Worm (Caenorhabditis elegans) whole organism, L4 larva: ENCODE measurements around the gene aakg-5.

Experiments
- F10B5.3 ChIP-seq: sonication (generic microtip); optimal IDR thresholded peaks from 2 replicates; lab custom pipeline; 2016; ENCODE audit warnings: mild to moderate bottlenecking, missing genetic modification characterization, missing compliant biosample characterization
- F37D6.2 ChIP-seq: sonication (generic microtip); optimal IDR thresholded peaks from 2 replicates; lab custom pipeline; 2016; ENCODE audit warnings: mild to moderate bottlenecking, missing genetic modification characterization, missing compliant biosample characterization
- F44E2.7 ChIP-seq: fragments of 200-800 bp; sonication (Bioruptor generic); IDR thresholded peaks from 2 replicates; pipeline ENCODE4 v2.1.2; 2022; ENCODE audit warnings: missing genetic modification characterization, missing compliant biosample characterization
- R02D3.7 ChIP-seq: fragments of 150-350 bp; sonication (generic microtip); optimal IDR thresholded peaks from 3 replicates; lab custom pipeline; 2014; ENCODE audit warnings: missing biosample characterization, missing genetic modification characterization
- T20F7.1 ChIP-seq: fragments of 200-800 bp; sonication (Bioruptor generic); optimal IDR thresholded peaks from 2 replicates; lab custom pipeline; 2018; ENCODE audit warnings: mild to moderate bottlenecking, missing genetic modification characterization, missing compliant biosample characterization
- Y105C5A.15 ChIP-seq: fragments of 200-800 bp; sonication (Bioruptor generic); IDR thresholded peaks from 2 replicates; pipeline ENCODE4 v1.3.6; 2022; ENCODE audit warnings: missing genetic modification characterization, missing compliant biosample characterization
- Y48G9A.11 ChIP-seq: fragments of 200-800 bp; sonication (Bioruptor generic); IDR thresholded peaks from 2 replicates; pipeline ENCODE4 v1.3.6; 2022; ENCODE audit warnings: missing genetic modification reagents, missing genetic modification characterization, missing compliant biosample characterization
- Y5F2A.4 ChIP-seq: fragments of 200-800 bp; sonication (Bioruptor generic); optimal IDR thresholded peaks from 2 replicates; lab custom pipeline; 2018; ENCODE audit warnings: mild to moderate bottlenecking, missing genetic modification characterization, missing compliant biosample characterization
- Y75B8A.6 ChIP-seq: fragments of 200-800 bp; sonication (Bioruptor generic); IDR thresholded peaks from 2 replicates; pipeline ENCODE4 v1.3.6; 2022; ENCODE audit warnings: missing genetic modification reagents, missing genetic modification characterization, missing compliant biosample characterization
- ZK546.5 ChIP-seq, 2 experiments: sonication (generic microtip); optimal IDR thresholded peaks; 2 replicates each; lab custom pipeline; 2017; ENCODE audit warnings: missing biosample characterization in 2 of 2, missing genetic modification characterization in 2 of 2
- aha-1 ChIP-seq: fragments of 150-350 bp; peaks from one replicate; lab custom pipeline; 2014; ENCODE audit warnings: missing biosample characterization, missing genetic modification characterization
- ama-1 ChIP-seq: fragments of 150-350 bp; optimal IDR thresholded peaks from 2 replicates; lab custom pipeline; 2014; ENCODE audit warnings: inconsistent platforms, mixed read lengths
- ceh-28 ChIP-seq: fragments of 150-350 bp; optimal IDR thresholded peaks from 2 replicates; lab custom pipeline; 2014; ENCODE audit warnings: missing biosample characterization, missing genetic modification reagents, missing genetic modification characterization
- ceh-32 ChIP-seq: sonication (generic microtip); optimal IDR thresholded peaks from 2 replicates; lab custom pipeline; 2016; ENCODE audit warnings: mild to moderate bottlenecking, missing genetic modification characterization, missing compliant biosample characterization; ENCODE audit not compliant: poor library complexity
- ceh-44 ChIP-seq: fragments of 200-800 bp; sonication (Bioruptor generic); IDR thresholded peaks from 2 replicates; pipeline ENCODE4 v1.3.6; 2022; ENCODE audit warnings: missing genetic modification reagents, missing genetic modification characterization, missing compliant biosample characterization
- ces-1 ChIP-seq: fragments of 150-350 bp; sonication (generic microtip); optimal IDR thresholded peaks from 4 replicates; lab custom pipeline; 2014; ENCODE audit warnings: missing biosample characterization, missing genetic modification reagents, missing genetic modification characterization
- daf-19 ChIP-seq: fragments of 200-800 bp; sonication (Bioruptor generic); conservative IDR thresholded peaks from 2 replicates; pipeline ENCODE4 v1.3.6; 2022; ENCODE audit warnings: missing genetic modification characterization, missing compliant biosample characterization
- dmd-6 ChIP-seq: fragments of 200-800 bp; sonication (Bioruptor generic); IDR thresholded peaks from 2 replicates; pipeline ENCODE4 v1.3.6; 2022; ENCODE audit warnings: missing genetic modification reagents, missing genetic modification characterization, missing compliant biosample characterization
- dmd-8 ChIP-seq: fragments of 200-800 bp; sonication (Bioruptor generic); IDR thresholded peaks from 2 replicates; pipeline ENCODE4 v1.3.6; 2022; ENCODE audit warnings: missing genetic modification characterization, missing compliant biosample characterization
- dpl-1 ChIP-seq: fragments of 150-350 bp; optimal IDR thresholded peaks from 2 replicates; lab custom pipeline; 2014; ENCODE audit warnings: missing biosample characterization, missing genetic modification reagents, missing genetic modification characterization
- duxl-1 ChIP-seq: sonication (generic microtip); optimal IDR thresholded peaks from 2 replicates; lab custom pipeline; 2016; ENCODE audit warnings: mild to moderate bottlenecking, missing genetic modification characterization, moderate library complexity, missing compliant biosample characterization; ENCODE audit not compliant: poor library complexity
- dve-1 ChIP-seq: sonication (generic microtip); optimal IDR thresholded peaks from 2 replicates; lab custom pipeline; 2017; ENCODE audit warnings: antibody characterized with exemption, mild to moderate bottlenecking, missing genetic modification characterization, missing compliant biosample characterization; ENCODE audit not compliant: insufficient read depth
- egl-43 ChIP-seq: fragments of 200-800 bp; sonication (Bioruptor generic); IDR thresholded peaks from 2 replicates; pipeline ENCODE4 v1.3.6; 2022; ENCODE audit warnings: missing genetic modification reagents, missing genetic modification characterization, missing compliant biosample characterization
- fos-1 ChIP-seq: fragments of 150-350 bp; optimal IDR thresholded peaks from 2 replicates; lab custom pipeline; 2014; ENCODE audit warnings: missing biosample characterization, missing genetic modification characterization
- gei-8 ChIP-seq: fragments of 200-800 bp; sonication (Bioruptor generic); optimal IDR thresholded peaks from 2 replicates; lab custom pipeline; 2018; ENCODE audit warnings: mild to moderate bottlenecking, missing genetic modification characterization, missing compliant biosample characterization
- hif-1 ChIP-seq, 2 experiments: sonication (generic microtip); optimal IDR thresholded peaks; 2 replicates each; lab custom pipeline; 2016 to 2017; ENCODE audit warnings: missing compliant biosample characterization in 2 of 2, missing genetic modification characterization in 2 of 2, missing genetic modification reagents in 2 of 2, missing genotype in 2 of 2, mild to moderate bottlenecking in 1 of 2
- hlh-30 ChIP-seq: sonication (generic microtip); optimal IDR thresholded peaks from 2 replicates; lab custom pipeline; 2017; ENCODE audit warnings: antibody characterized with exemption, mild to moderate bottlenecking, missing genetic modification characterization, missing compliant biosample characterization; ENCODE audit not compliant: insufficient read depth
- jun-1 ChIP-seq: fragments of 150-350 bp; optimal IDR thresholded peaks from 2 replicates; lab custom pipeline; 2014; ENCODE audit warnings: missing biosample characterization, missing genetic modification reagents, missing genetic modification characterization
- lim-7 ChIP-seq: fragments of 200-800 bp; sonication (Bioruptor generic); IDR thresholded peaks from 2 replicates; pipeline ENCODE4 v1.3.6; 2022; ENCODE audit warnings: missing genetic modification characterization, missing compliant biosample characterization
- lin-1 ChIP-seq: fragments of 200-800 bp; sonication (Bioruptor generic); IDR thresholded peaks from 2 replicates; pipeline ENCODE4 v1.3.6; 2022; ENCODE audit warnings: missing genetic modification reagents, missing genetic modification characterization, missing compliant biosample characterization
- lin-13 ChIP-seq: fragments of 150-350 bp; optimal IDR thresholded peaks from 2 replicates; lab custom pipeline; 2014; ENCODE audit warnings: missing biosample characterization, missing genetic modification reagents, missing genetic modification characterization
- lin-38 ChIP-seq: fragments of 200-800 bp; sonication (Bioruptor generic); IDR thresholded peaks from 2 replicates; pipeline ENCODE4 v1.3.6; 2022; ENCODE audit warnings: missing genetic modification reagents, missing genetic modification characterization, missing compliant biosample characterization
- lin-39 ChIP-seq: fragments of 150-350 bp; optimal IDR thresholded peaks from 2 replicates; lab custom pipeline; 2014; ENCODE audit warnings: missing biosample characterization, missing genetic modification reagents, missing genetic modification characterization
- lir-3 ChIP-seq: sonication (generic microtip); optimal IDR thresholded peaks from 2 replicates; lab custom pipeline; 2016; ENCODE audit warnings: mild to moderate bottlenecking, missing genetic modification characterization, missing compliant biosample characterization
- lsy-2 ChIP-seq, 2 experiments: fragments of 150-350 bp in 1 of 2; sonication (generic microtip) in 1 of 2; optimal IDR thresholded peaks; 2 replicates each; lab custom pipeline; 2014 to 2017; ENCODE audit warnings: missing biosample characterization in 2 of 2, missing genetic modification characterization in 2 of 2
- madf-5 ChIP-seq, 2 experiments: fragments of 200-800 bp; sonication (Bioruptor generic); IDR thresholded peaks; 2 replicates each; pipeline ENCODE4 v1.3.6; 2022; ENCODE audit warnings: missing compliant biosample characterization in 2 of 2, missing genetic modification characterization in 2 of 2
- madf-9 ChIP-seq: fragments of 200-800 bp; sonication (Bioruptor generic); conservative IDR thresholded peaks from 2 replicates; pipeline ENCODE4 v1.3.6; 2022; ENCODE audit warnings: missing genetic modification reagents, missing genetic modification characterization, missing compliant biosample characterization
- mdt-29 ChIP-seq: fragments of 200-800 bp; sonication (Bioruptor generic); IDR thresholded peaks from 2 replicates; pipeline ENCODE4 v1.3.6; 2022; ENCODE audit warnings: missing genetic modification reagents, missing genetic modification characterization, missing compliant biosample characterization
- mep-1 ChIP-seq: fragments of 150-350 bp; sonication (generic microtip); optimal IDR thresholded peaks from 3 replicates; lab custom pipeline; 2014; ENCODE audit warnings: missing biosample characterization, missing genetic modification characterization
- nhr-10 ChIP-seq: fragments of 150-350 bp; optimal IDR thresholded peaks from 2 replicates; lab custom pipeline; 2014; ENCODE audit warnings: missing biosample characterization, missing genetic modification characterization
- nhr-102 ChIP-seq: sonication (generic microtip); optimal IDR thresholded peaks from 2 replicates; lab custom pipeline; 2016; ENCODE audit warnings: mild to moderate bottlenecking, missing genetic modification characterization, moderate library complexity, missing compliant biosample characterization
- nhr-237 ChIP-seq: sonication (generic microtip); optimal IDR thresholded peaks from 2 replicates; lab custom pipeline; 2017; ENCODE audit warnings: missing biosample characterization, missing genetic modification characterization
- nhr-41 ChIP-seq: fragments of 200-800 bp; sonication (Bioruptor generic); IDR thresholded peaks from 2 replicates; pipeline ENCODE4 v1.3.6; 2022; ENCODE audit warnings: missing genetic modification reagents, missing genetic modification characterization, missing compliant biosample characterization
- nhr-6 ChIP-seq: fragments of 150-350 bp; optimal IDR thresholded peaks from 2 replicates; lab custom pipeline; 2014; ENCODE audit warnings: missing biosample characterization, missing genetic modification characterization
- nhr-76 ChIP-seq: fragments of 150-350 bp; optimal IDR thresholded peaks from 2 replicates; lab custom pipeline; 2014; ENCODE audit warnings: missing biosample characterization, missing genetic modification characterization
- nhr-77 ChIP-seq: fragments of 150-350 bp; optimal IDR thresholded peaks from 2 replicates; lab custom pipeline; 2014; ENCODE audit warnings: missing biosample characterization, missing genetic modification characterization
- pqm-1 ChIP-seq: sonication (generic microtip); optimal IDR thresholded peaks from 2 replicates; lab custom pipeline; 2017; ENCODE audit warnings: missing biosample characterization, missing genetic modification characterization
- saeg-2 ChIP-seq: fragments of 200-800 bp; sonication (Bioruptor generic); IDR thresholded peaks from 2 replicates; pipeline ENCODE4 v1.3.6; 2022; ENCODE audit warnings: missing genetic modification reagents, missing genetic modification characterization, missing compliant biosample characterization
- skn-1 ChIP-seq: fragments of 150-350 bp; optimal IDR thresholded peaks from 2 replicates; lab custom pipeline; 2014; ENCODE audit warnings: missing biosample characterization, missing genetic modification characterization
- vab-7 ChIP-seq: fragments of 200-800 bp; sonication (Bioruptor generic); IDR thresholded peaks from 2 replicates; pipeline ENCODE4 v1.3.6; 2022; ENCODE audit warnings: missing genetic modification reagents, missing genetic modification characterization, missing compliant biosample characterization
- zip-11 ChIP-seq: fragments of 200-800 bp; sonication (Bioruptor generic); IDR thresholded peaks from 2 replicates; pipeline ENCODE4 v1.3.6; 2022; ENCODE audit warnings: missing genetic modification characterization, missing compliant biosample characterization
- zip-2 ChIP-seq: fragments of 150-350 bp; optimal IDR thresholded peaks from 2 replicates; lab custom pipeline; 2014; ENCODE audit warnings: missing biosample characterization, missing genetic modification characterization
- ztf-11 ChIP-seq: fragments of 150-350 bp; optimal IDR thresholded peaks from 2 replicates; lab custom pipeline; 2014; ENCODE audit warnings: missing biosample characterization, missing genetic modification characterization

aakg-5 gene

ce11 chrII:9937611-9938010 is 37.3 kb downstream of the aakg-5 start (continued):
- peak; percentile 99 for TF ChIP-seq aha-1 (tag; lab: Kevin White, UChicago)
- no peak for TF ChIP-seq ceh-28
- TF ChIP-seq dve-1 (tag; lab: Kevin White, UChicago), result peak; percentile 92
- no peak for TF ChIP-seq lim-7 (GFP tag; lab: Robert Waterston, UW)
- no peak for TF ChIP-seq F10B5.3 (tag; lab: Kevin White, UChicago)
- TF ChIP-seq saeg-2 (GFP tag; lab: Robert Waterston, UW), result no peak
- TF ChIP-seq lir-3 (tag; lab: Kevin White, UChicago), result no peak
- TF ChIP-seq lsy-2 (tag; optimal IDR thresholded peaks at IDR 0.05; lab: Kevin White, UChicago), result peak; percentile 7 to 88
- no peak for TF ChIP-seq nhr-41 (GFP tag; lab: Robert Waterston, UW)
- no peak for TF ChIP-seq lin-1
- no peak for TF ChIP-seq egl-43 (GFP tag; lab: Robert Waterston, UW)
- no peak for TF ChIP-seq jun-1
- peak; percentile 90 for TF ChIP-seq mep-1 (tag; lab: Kevin White, UChicago)
- TF ChIP-seq Y105C5A.15 (GFP tag; lab: Robert Waterston, UW), result no peak
- TF ChIP-seq nhr-10 (tag; lab: Kevin White, UChicago), result peak; percentile 97
- peak; percentile 76 for TF ChIP-seq T20F7.1 (GFP tag; lab: Kevin White, UChicago)
- TF ChIP-seq zip-11 (GFP tag; lab: Robert Waterston, UW), result no peak
- TF ChIP-seq Y48G9A.11 (GFP tag; lab: Robert Waterston, UW), result no peak
- no peak for TF ChIP-seq ztf-11 (tag; lab: Kevin White, UChicago)
- peak in 1 of 2 experiments; percentile 53 for TF ChIP-seq hif-1 (tag; optimal IDR thresholded peaks at IDR 0.05; lab: Kevin White, UChicago)
- no peak for TF ChIP-seq Y75B8A.6 (GFP tag; lab: Robert Waterston, UW)
- no peak for TF ChIP-seq nhr-237 (tag; lab: Kevin White, UChicago)
- TF ChIP-seq dmd-8 (GFP tag; lab: Robert Waterston, UW), result no peak
- TF ChIP-seq madf-5 (GFP tag; IDR thresholded peaks at IDR 0.05; lab: Robert Waterston, UW), result no peak
- TF ChIP-seq nhr-76, result no peak
- peak; percentile 97 for TF ChIP-seq hlh-30 (tag; lab: Kevin White, UChicago)
- TF ChIP-seq lin-13 (GFP tag; lab: Kevin White, UChicago), result peak; percentile 75
- TF ChIP-seq madf-9 (GFP tag; lab: Robert Waterston, UW), result no peak
- TF ChIP-seq F37D6.2 (tag; lab: Kevin White, UChicago), result no peak
- TF ChIP-seq vab-7 (GFP tag; lab: Robert Waterston, UW), result no peak
- TF ChIP-seq ama-1 (lab: Kevin White, UChicago), result peak; percentile 90
- peak; percentile 12 for TF ChIP-seq nhr-6 (tag; lab: Kevin White, UChicago)
- no peak for TF ChIP-seq gei-8 (GFP tag; lab: Kevin White, UChicago)
- TF ChIP-seq R02D3.7 (tag; lab: Kevin White, UChicago), result no peak
- TF ChIP-seq skn-1, result no peak
- TF ChIP-seq ces-1 (GFP tag; lab: Kevin White, UChicago), result no peak
- peak; percentile 73 for TF ChIP-seq nhr-102 (tag; lab: Kevin White, UChicago)
- TF ChIP-seq ceh-44 (GFP tag; lab: Robert Waterston, UW), result no peak
- TF ChIP-seq dpl-1 (GFP tag; lab: Kevin White, UChicago), result peak; percentile 64
- TF ChIP-seq fos-1 (tag; lab: Kevin White, UChicago), result no peak
- TF ChIP-seq ZK546.5 (tag; optimal IDR thresholded peaks at IDR 0.05; lab: Kevin White, UChicago), result no peak
- TF ChIP-seq lin-38, result 0 out of 2 replicates have a peak, but pooled peaks have one; percentile 28
- no peak for TF ChIP-seq daf-19 (GFP tag; lab: Robert Waterston, UW)
- TF ChIP-seq zip-2 (tag; lab: Kevin White, UChicago), result peak; percentile 8
- peak; percentile 93 for TF ChIP-seq dmd-6
- TF ChIP-seq lin-39, result no peak
- TF ChIP-seq nhr-77 (tag; lab: Kevin White, UChicago), result peak; percentile 65
- no peak for TF ChIP-seq ceh-32 (tag; lab: Kevin White, UChicago)
- no peak for TF ChIP-seq mdt-29 (GFP tag; lab: Robert Waterston, UW)
- TF ChIP-seq Y5F2A.4, result no peak
- TF ChIP-seq duxl-1 (tag; lab: Kevin White, UChicago), result no peak
- TF ChIP-seq pqm-1 (tag; lab: Kevin White, UChicago), result peak; percentile 26
- no peak for TF ChIP-seq F44E2.7 (GFP tag; lab: Robert Waterston, UW)
